Fruit fly (Drosophila melanogaster): Measurements from ENCODE around the gene Fie.

Fie gene

dm6 chr3L:3901865-3902490 lies 9.6 kb downstream of the Fie start:
- TF ChIP-seq CTCF (optimal IDR thresholded peaks at IDR 0.05): no peak
- TF ChIP-seq CG8478 (optimal IDR thresholded peaks at IDR 0.05): no peak

dm6 chr3L:3902491-3903198 lies 10.3 kb downstream of the Fie start, which contains the start of gene Ubi-p63E:
Ubi-p63E (minus strand) TSS chr3L:3903184.
- no peak for TF ChIP-seq CTCF (optimal IDR thresholded peaks at IDR 0.05)
- no peak for TF ChIP-seq CG8478 (optimal IDR thresholded peaks at IDR 0.05)

dm6 chr3L:3903301-3903700 lies 10.9 kb downstream of the Fie start, which contains the start of gene Sc2:
Sc2 (plus strand) TSS chr3L:3903492.
- TF ChIP-seq CTCF (optimal IDR thresholded peaks at IDR 0.05): no peak
- TF ChIP-seq CG8478 (optimal IDR thresholded peaks at IDR 0.05): no peak

- TF ChIP-seq CTCF (optimal IDR thresholded peaks at IDR 0.05) (peak in 1 of 2 experiments; percentile 27), CG8478 (optimal IDR thresholded peaks at IDR 0.05) (no peak)
Observed at dm6 chr3L:3905111-3905510, 12.7 kb downstream of the Fie start, which contains the start of gene ida. ida (plus strand) TSS chr3L:3905344.

- TF ChIP-seq CTCF (optimal IDR thresholded peaks at IDR 0.05): no peak
- TF ChIP-seq CG8478 (optimal IDR thresholded peaks at IDR 0.05): no peak
Observed at dm6 chr3L:3908838-3909810, 16.8 kb downstream of the Fie start.

dm6 chr3L:3909831-3910230 lies 17.5 kb downstream of the Fie start, which contains the start of gene mge:
mge (minus strand) TSS chr3L:3909931.
- TF ChIP-seq CG8478 (optimal IDR thresholded peaks at IDR 0.05): no peak
- TF ChIP-seq CTCF (optimal IDR thresholded peaks at IDR 0.05): no peak

dm6 chr3L:3912134-3912533 lies 19.8 kb downstream of the Fie start:
- TF ChIP-seq CG8478 (optimal IDR thresholded peaks at IDR 0.05): no peak
- TF ChIP-seq CTCF (optimal IDR thresholded peaks at IDR 0.05): no peak

dm6 chr3L:3923631-3924274 lies 31.4 kb downstream of the Fie start:
- TF ChIP-seq CTCF (optimal IDR thresholded peaks at IDR 0.05): no peak

- no peak for TF ChIP-seq CTCF (optimal IDR thresholded peaks at IDR 0.05)
Observed at dm6 chr3L:3925487-3925886, 33.1 kb downstream of the Fie start.

- TF ChIP-seq CTCF (optimal IDR thresholded peaks at IDR 0.05) (no peak), CG8478 (optimal IDR thresholded peaks at IDR 0.05) (no peak)
Observed at dm6 chr3L:3926191-3926765, 33.9 kb downstream of the Fie start.

- no peak for TF ChIP-seq CG8478 (optimal IDR thresholded peaks at IDR 0.05)
- TF ChIP-seq CTCF (optimal IDR thresholded peaks at IDR 0.05): no peak
Observed at dm6 chr3L:3927462-3927861, 35.1 kb downstream of the Fie start.

- TF ChIP-seq CTCF (optimal IDR thresholded peaks at IDR 0.05): no peak
- TF ChIP-seq CG8478 (optimal IDR thresholded peaks at IDR 0.05): no peak
Observed at dm6 chr3L:3928205-3928942, 36.0 kb downstream of the Fie start.

dm6 chr3L:3928943-3929785 lies 36.8 kb downstream of the Fie start:
- TF ChIP-seq CG8478 (optimal IDR thresholded peaks at IDR 0.05) (no peak), CTCF (optimal IDR thresholded peaks at IDR 0.05) (no peak)
